Worm (Caenorhabditis elegans) whole organism, young adult: Measurements from ENCODE around the gene unc-119.

Source experiments
- B0336.3 ChIP-seq: fragments of 200-800 bp; sonication (Bioruptor generic); IDR thresholded peaks from 2 replicates; pipeline ENCODE4 v1.3.6; 2022; ENCODE audit warnings: missing genetic modification characterization, missing compliant biosample characterization
- D2030.7 ChIP-seq: fragments of 200-800 bp; sonication (Bioruptor generic); IDR thresholded peaks from 2 replicates; pipeline ENCODE4 v1.3.6; 2022; ENCODE audit warnings: missing genetic modification reagents, missing genetic modification characterization, missing compliant biosample characterization
- F23B12.7 ChIP-seq: sonication (generic microtip); optimal IDR thresholded peaks from 2 replicates; lab custom pipeline; 2017; ENCODE audit warnings: missing genetic modification characterization, mild to moderate bottlenecking, missing compliant biosample characterization, antibody characterized with exemption, moderate library complexity; ENCODE audit not compliant: insufficient read depth
- F33H1.4 ChIP-seq: fragments of 200-800 bp; sonication (Bioruptor generic); IDR thresholded peaks from 2 replicates; pipeline ENCODE4 v1.3.6; 2022; ENCODE audit warnings: missing genetic modification reagents, missing genetic modification characterization, missing compliant biosample characterization
- F39B2.1 ChIP-seq: fragments of 200-800 bp; sonication (Bioruptor generic); IDR thresholded peaks from 2 replicates; pipeline ENCODE4 v1.3.6; 2022; ENCODE audit warnings: missing genetic modification reagents, missing genetic modification characterization, missing compliant biosample characterization
- F49E8.2 ChIP-seq: sonication (generic microtip); optimal IDR thresholded peaks from 3 replicates; lab custom pipeline; 2017; ENCODE audit warnings: missing genetic modification characterization, mild to moderate bottlenecking, missing compliant biosample characterization, antibody characterized with exemption, moderate library complexity; ENCODE audit not compliant: insufficient read depth
- F52B5.7 ChIP-seq: sonication (generic microtip); optimal IDR thresholded peaks from 2 replicates; lab custom pipeline; 2016; ENCODE audit warnings: mild to moderate bottlenecking, missing genetic modification characterization, missing compliant biosample characterization
- athp-1 ChIP-seq: sonication (generic microtip); optimal IDR thresholded peaks from 2 replicates; lab custom pipeline; 2017; ENCODE audit warnings: mild to moderate bottlenecking, missing genetic modification characterization, missing compliant biosample characterization
- attf-3 ChIP-seq: fragments of 200-800 bp; sonication (Bioruptor generic); conservative IDR thresholded peaks from 2 replicates; pipeline ENCODE4 v1.3.6; 2022; ENCODE audit warnings: missing genetic modification reagents, missing genetic modification characterization, missing compliant biosample characterization
- attf-5 ChIP-seq: fragments of 200-800 bp; sonication (Bioruptor generic); optimal IDR thresholded peaks from 2 replicates; lab custom pipeline; 2018; ENCODE audit warnings: mild to moderate bottlenecking, missing genetic modification characterization, missing compliant biosample characterization
- cebp-2 ChIP-seq: fragments of 200-800 bp; sonication (Bioruptor generic); IDR thresholded peaks from 2 replicates; pipeline ENCODE4 v1.3.6; 2022; ENCODE audit warnings: missing genetic modification characterization, missing compliant biosample characterization
- ceh-79 ChIP-seq: sonication (generic microtip); optimal IDR thresholded peaks from 2 replicates; lab custom pipeline; 2017; ENCODE audit warnings: mild to moderate bottlenecking, missing genetic modification characterization, missing compliant biosample characterization
- ceh-91 ChIP-seq: fragments of 200-800 bp; sonication (Bioruptor generic); IDR thresholded peaks from 2 replicates; pipeline ENCODE4 v1.3.6; 2022; ENCODE audit warnings: missing genetic modification reagents, missing genetic modification characterization, missing compliant biosample characterization
- efl-1 ChIP-seq: fragments of 150-350 bp; optimal IDR thresholded peaks from 2 replicates; lab custom pipeline; 2014; ENCODE audit warnings: missing biosample characterization, missing genetic modification reagents, missing genetic modification characterization
- ekl-4 ChIP-seq: fragments of 200-800 bp; sonication (Bioruptor generic); IDR thresholded peaks from 2 replicates; pipeline ENCODE4 v1.3.6; 2022; ENCODE audit warnings: missing genetic modification reagents, missing genetic modification characterization, missing compliant biosample characterization
- hmg-1.2 ChIP-seq: fragments of 200-800 bp; sonication (Bioruptor generic); IDR thresholded peaks from 2 replicates; pipeline ENCODE4 v1.3.6; 2022; ENCODE audit warnings: missing genetic modification reagents, missing genetic modification characterization, missing compliant biosample characterization
- hmg-20 ChIP-seq: fragments of 200-800 bp; sonication (Bioruptor generic); IDR thresholded peaks from 2 replicates; pipeline ENCODE4 v1.3.6; 2022; ENCODE audit warnings: missing genetic modification reagents, missing genetic modification characterization, missing compliant biosample characterization
- hsf-1 ChIP-seq: fragments of 200-800 bp; sonication (Bioruptor generic); IDR thresholded peaks from 2 replicates; pipeline ENCODE4 v1.3.6; 2022; ENCODE audit warnings: missing genetic modification reagents, missing genetic modification characterization, missing compliant biosample characterization
- lag-1 ChIP-seq: fragments of 200-800 bp; sonication (Bioruptor generic); IDR thresholded peaks from 2 replicates; pipeline ENCODE4 v1.3.6; 2022; ENCODE audit warnings: missing genetic modification reagents, missing genetic modification characterization, missing compliant biosample characterization
- lin-35 ChIP-seq, 3 experiments: fragments of 150-350 bp in 2 of 3; sonication (generic microtip) in 1 of 3; optimal IDR thresholded peaks; 2 replicates each; lab custom pipeline; 2014 to 2018; ENCODE audit warnings: missing biosample characterization in 3 of 3, missing genetic modification characterization in 3 of 3, missing genetic modification reagents in 3 of 3
- lin-54 ChIP-seq: fragments of 200-800 bp; sonication (Bioruptor generic); optimal IDR thresholded peaks from 2 replicates; lab custom pipeline; 2018; ENCODE audit warnings: mild to moderate bottlenecking, missing genetic modification characterization, missing compliant biosample characterization
- lsl-1 ChIP-seq: fragments of 200-800 bp; sonication (Bioruptor generic); optimal IDR thresholded peaks from 2 replicates; lab custom pipeline; 2018; ENCODE audit warnings: mild to moderate bottlenecking, missing genetic modification characterization, moderate library complexity, missing compliant biosample characterization
- madf-10 ChIP-seq: sonication (generic microtip); optimal IDR thresholded peaks from 2 replicates; lab custom pipeline; 2016; ENCODE audit warnings: mild to moderate bottlenecking, missing genetic modification characterization, missing compliant biosample characterization
- madf-6 ChIP-seq: fragments of 200-800 bp; sonication (Bioruptor generic); IDR thresholded peaks from 2 replicates; pipeline ENCODE4 v1.3.6; 2022; ENCODE audit warnings: missing genetic modification reagents, missing genetic modification characterization, missing compliant biosample characterization
- madf-8 ChIP-seq: fragments of 200-800 bp; sonication (Bioruptor generic); conservative IDR thresholded peaks from 2 replicates; pipeline ENCODE4 v1.3.6; 2022; ENCODE audit warnings: missing genetic modification reagents, missing genetic modification characterization, missing compliant biosample characterization
- mcd-1 ChIP-seq: fragments of 200-800 bp; sonication (Bioruptor generic); IDR thresholded peaks from 2 replicates; pipeline ENCODE4 v1.3.6; 2022; ENCODE audit warnings: missing genetic modification reagents, missing genetic modification characterization, missing compliant biosample characterization
- mes-4 ChIP-seq: sonication (generic microtip); optimal IDR thresholded peaks from 2 replicates; lab custom pipeline; 2016; ENCODE audit warnings: missing genotype, missing genetic modification characterization, missing compliant biosample characterization
- nfya-2 ChIP-seq: fragments of 200-800 bp; sonication (Bioruptor generic); IDR thresholded peaks from 2 replicates; pipeline ENCODE4 v1.3.6; 2022; ENCODE audit warnings: missing genetic modification reagents, missing genetic modification characterization, missing compliant biosample characterization
- nhr-80 ChIP-seq: sonication (generic microtip); optimal IDR thresholded peaks from 2 replicates; lab custom pipeline; 2016; ENCODE audit warnings: missing genetic modification characterization, missing compliant biosample characterization
- snpc-1.3 ChIP-seq: sonication (generic microtip); optimal IDR thresholded peaks from 2 replicates; lab custom pipeline; 2017; ENCODE audit warnings: missing genetic modification characterization, mild to moderate bottlenecking, missing compliant biosample characterization, antibody characterized with exemption, moderate library complexity, missing genotype, missing genetic modification reagents; ENCODE audit not compliant: insufficient read depth
- snpc-3.4 ChIP-seq: sonication (generic microtip); optimal IDR thresholded peaks from 2 replicates; lab custom pipeline; 2017; ENCODE audit warnings: missing genetic modification characterization, mild to moderate bottlenecking, missing compliant biosample characterization, antibody characterized with exemption, moderate library complexity, missing genotype, missing genetic modification reagents
- snpc-4 ChIP-seq, 5 experiments: fragments of 150-350 bp in 1 of 5; sonication (generic microtip) in 4 of 5; optimal IDR thresholded peaks; 2 replicates each; lab custom pipeline; 2014 to 2018; ENCODE audit warnings: missing genetic modification characterization in 5 of 5, missing biosample characterization in 3 of 5, antibody characterized with exemption in 2 of 5, mild to moderate bottlenecking in 2 of 5, missing compliant biosample characterization in 2 of 5, missing genotype in 2 of 5, moderate library complexity in 2 of 5, missing genetic modification reagents in 1 of 5
- tbx-9 ChIP-seq: sonication (generic microtip); optimal IDR thresholded peaks from 2 replicates; lab custom pipeline; 2016; ENCODE audit warnings: borderline replicate concordance, missing genetic modification characterization, inconsistent platforms, missing compliant biosample characterization
- unc-130 ChIP-seq: sonication (generic microtip); optimal IDR thresholded peaks from 2 replicates; lab custom pipeline; 2016; ENCODE audit warnings: missing genetic modification reagents, missing genetic modification characterization, missing compliant biosample characterization
- xnd-1 ChIP-seq: sonication (generic microtip); optimal IDR thresholded peaks from 2 replicates; lab custom pipeline; 2016; ENCODE audit warnings: missing genotype, missing genetic modification reagents, missing genetic modification characterization, missing compliant biosample characterization
- zfh-2 ChIP-seq: fragments of 200-800 bp; sonication (Bioruptor generic); conservative IDR thresholded peaks from 2 replicates; pipeline ENCODE4 v1.3.6; 2022; ENCODE audit warnings: missing genetic modification reagents, missing genetic modification characterization, missing compliant biosample characterization
- ztf-6 ChIP-seq: fragments of 200-800 bp; sonication (Bioruptor generic); IDR thresholded peaks from 2 replicates; pipeline ENCODE4 v1.3.6; 2022; ENCODE audit warnings: missing genetic modification reagents, missing genetic modification characterization, missing compliant biosample characterization

Gene unc-119

ce11 chrIII:10881462-10881861 is 21.0 kb upstream of the unc-119 start, which contains the start of gene athp-1:
TSS of gene athp-1 (plus strand) at chrIII:10881766.
- TF ChIP-seq lsl-1 = peak; percentile 98
- peak; percentile 65 for TF ChIP-seq lin-54 (GFP tag; lab: Kevin White, UChicago)
- TF ChIP-seq unc-130 (GFP tag; lab: Kevin White, UChicago) = peak; percentile 53
- TF ChIP-seq efl-1 (GFP tag; lab: Kevin White, UChicago) = peak; percentile 29
- TF ChIP-seq snpc-1.3 (tag; lab: Kevin White, UChicago) = peak; percentile 65
- TF ChIP-seq F39B2.1 (GFP tag; lab: Robert Waterston, UW) = no peak
- TF ChIP-seq zfh-2 (GFP tag; lab: Robert Waterston, UW) = no peak
- peak; percentile 11 for TF ChIP-seq F49E8.2 (tag; lab: Kevin White, UChicago)
- peak; percentile 66 for TF ChIP-seq ceh-91 (GFP tag; lab: Robert Waterston, UW)
- peak; percentile 97 for TF ChIP-seq madf-6 (GFP tag; lab: Robert Waterston, UW)
- TF ChIP-seq mes-4 = no peak
- TF ChIP-seq ceh-79 (tag; lab: Kevin White, UChicago) = no peak
- TF ChIP-seq D2030.7 = peak; percentile 86
- TF ChIP-seq cebp-2 = no peak
- TF ChIP-seq xnd-1 = peak; percentile 84
- no peak for TF ChIP-seq nfya-2
- no peak for TF ChIP-seq ztf-6 (GFP tag; lab: Robert Waterston, UW)
- 0 out of 2 replicates have a peak, but pooled peaks have one; percentile 55 for TF ChIP-seq hsf-1 (GFP tag; lab: Robert Waterston, UW)
- peak; percentile 65 for TF ChIP-seq athp-1 (tag; lab: Kevin White, UChicago)
- TF ChIP-seq F52B5.7 = no peak
- no peak for TF ChIP-seq B0336.3 (GFP tag; lab: Robert Waterston, UW)
- no peak for TF ChIP-seq nhr-80 (tag; lab: Kevin White, UChicago)
- TF ChIP-seq snpc-3.4 (tag; lab: Kevin White, UChicago) = peak; percentile 42
- TF ChIP-seq mcd-1 (GFP tag; lab: Robert Waterston, UW) = peak; percentile 33; the same call in 1 of the 2 replicates
- TF ChIP-seq madf-8 (GFP tag; lab: Robert Waterston, UW) = peak; percentile 81
- peak; percentile 95 for TF ChIP-seq F33H1.4 (GFP tag; lab: Robert Waterston, UW)
- no peak for TF ChIP-seq hmg-20 (GFP tag; lab: Robert Waterston, UW)

ce11 chrIII:10881996-10882395 is 20.4 kb upstream of the unc-119 start:
- TF ChIP-seq F33H1.4 (GFP tag; lab: Robert Waterston, UW) (peak; percentile 43), unc-130 (GFP tag; lab: Kevin White, UChicago) (no peak), athp-1 (tag; lab: Kevin White, UChicago) (peak; percentile 1), B0336.3 (GFP tag; lab: Robert Waterston, UW) (no peak), mcd-1 (GFP tag; lab: Robert Waterston, UW) (peak; percentile 94), lin-54 (GFP tag; lab: Kevin White, UChicago) (peak; percentile 6), lag-1 (no peak), snpc-4 (GFP tag; optimal IDR thresholded peaks at IDR 0.05; lab: Kevin White, UChicago) (no peak), snpc-4 (tag; optimal IDR thresholded peaks at IDR 0.05; lab: Kevin White, UChicago) (peak in 1 of 4 experiments; percentile 29), lin-35 (GFP tag; optimal IDR thresholded peaks at IDR 0.05; lab: Kevin White, UChicago) (peak in 1 of 3 experiments; percentile 13), tbx-9 (tag; lab: Kevin White, UChicago) (no peak), madf-6 (GFP tag; lab: Robert Waterston, UW) (peak; percentile 56), F23B12.7 (peak; percentile 3), madf-10 (no peak), attf-5 (GFP tag; lab: Kevin White, UChicago) (peak; percentile 42), hmg-1.2 (GFP tag; lab: Robert Waterston, UW) (peak; percentile 97), attf-3 (GFP tag; lab: Robert Waterston, UW) (no peak), ekl-4 (GFP tag; lab: Robert Waterston, UW) (no peak)
